Worm (Caenorhabditis elegans) whole organism, L1 larva: ENCODE results near the gene F58E2.4.

Experiments
- C16A3.4 ChIP-seq: fragments of 150-350 bp; optimal IDR thresholded peaks from 2 replicates; lab custom pipeline; 2014; ENCODE audit warnings: missing biosample characterization, missing genetic modification characterization
- C34B4.2 ChIP-seq: sonication (generic microtip); optimal IDR thresholded peaks from 2 replicates; lab custom pipeline; 2017; ENCODE audit warnings: mild to moderate bottlenecking, missing genetic modification characterization, missing compliant biosample characterization
- aha-1 ChIP-seq: fragments of 150-350 bp; optimal IDR thresholded peaks from 2 replicates; lab custom pipeline; 2014; ENCODE audit warnings: missing biosample characterization, missing genetic modification characterization
- alr-1 ChIP-seq: fragments of 200-800 bp; sonication (Bioruptor generic); optimal IDR thresholded peaks from 2 replicates; lab custom pipeline; 2018; ENCODE audit warnings: borderline replicate concordance, mild to moderate bottlenecking, missing genetic modification characterization, missing compliant biosample characterization
- ceh-8 ChIP-seq: fragments of 200-800 bp; sonication (Bioruptor generic); optimal IDR thresholded peaks from 2 replicates; lab custom pipeline; 2018; ENCODE audit warnings: mild to moderate bottlenecking, missing genetic modification characterization, moderate library complexity, missing compliant biosample characterization
- ceh-82 ChIP-seq, 3 experiments: fragments of 150-350 bp in 1 of 3; sonication (generic microtip) in 2 of 3; optimal IDR thresholded peaks; 2 replicates each; lab custom pipeline; 2014 to 2017; ENCODE audit warnings: missing biosample characterization in 3 of 3, missing genetic modification characterization in 3 of 3
- dpl-1 ChIP-seq, 3 experiments: fragments of 150-350 bp in 2 of 3; sonication (generic microtip) in 1 of 3; optimal IDR thresholded peaks; 2 replicates each; lab custom pipeline; 2014 to 2017; ENCODE audit warnings: missing biosample characterization in 3 of 3, missing genetic modification characterization in 3 of 3, missing genetic modification reagents in 3 of 3
- efl-1 ChIP-seq, 4 experiments: fragments of 150-350 bp; optimal IDR thresholded peaks in 3 of 4; peaks in 1 of 4; 1 replicate in 1 of 4; 2 replicates in 3 of 4; lab custom pipeline; 2014; ENCODE audit warnings: missing biosample characterization in 2 of 4, missing genetic modification characterization in 2 of 4, missing genetic modification reagents in 2 of 4
- egl-13 ChIP-seq: sonication (generic microtip); optimal IDR thresholded peaks from 2 replicates; lab custom pipeline; 2016; ENCODE audit warnings: missing genotype, missing genetic modification reagents, missing genetic modification characterization, missing compliant biosample characterization
- elt-3 ChIP-seq, 6 experiments: fragments of 150-350 bp in 1 of 6; sonication (generic microtip); optimal IDR thresholded peaks; 2 replicates each; lab custom pipeline; 2017 to 2018; ENCODE audit warnings: missing biosample characterization in 6 of 6, missing genetic modification characterization in 6 of 6, inconsistent platforms in 1 of 6
- hlh-17 ChIP-seq: fragments of 200-800 bp; sonication (Bioruptor generic); optimal IDR thresholded peaks from 2 replicates; lab custom pipeline; 2018; ENCODE audit warnings: missing genetic modification characterization, mild to moderate bottlenecking, missing compliant biosample characterization, moderate library complexity, borderline replicate concordance
- irx-1 ChIP-seq: sonication (generic microtip); optimal IDR thresholded peaks from 2 replicates; lab custom pipeline; 2016; ENCODE audit warnings: missing genetic modification characterization, missing compliant biosample characterization
- isw-1 ChIP-seq: fragments of 200-800 bp; sonication (Bioruptor generic); IDR thresholded peaks from 2 replicates; pipeline ENCODE4 v1.3.6; 2022; ENCODE audit warnings: missing genetic modification characterization, missing compliant biosample characterization
- mab-9 ChIP-seq: fragments of 200-800 bp; sonication (Bioruptor generic); IDR thresholded peaks from 2 replicates; pipeline ENCODE4 v1.3.6; 2022; ENCODE audit warnings: missing genetic modification reagents, missing genetic modification characterization, missing compliant biosample characterization
- mef-2 ChIP-seq: fragments of 150-350 bp; optimal IDR thresholded peaks from 2 replicates; lab custom pipeline; 2014; ENCODE audit warnings: missing biosample characterization, missing genetic modification characterization
- nhr-19 ChIP-seq: fragments of 200-800 bp; sonication (Bioruptor generic); conservative IDR thresholded peaks from 2 replicates; pipeline ENCODE4 v1.3.6; 2022; ENCODE audit warnings: missing genetic modification characterization, missing compliant biosample characterization
- nhr-20 ChIP-seq: sonication (generic microtip); optimal IDR thresholded peaks from 2 replicates; lab custom pipeline; 2016; ENCODE audit warnings: mild to moderate bottlenecking, missing genetic modification characterization, missing compliant biosample characterization
- nhr-28 ChIP-seq: fragments of 150-350 bp; optimal IDR thresholded peaks from 2 replicates; lab custom pipeline; 2014; ENCODE audit warnings: missing biosample characterization, missing genetic modification characterization
- nhr-47 ChIP-seq: sonication (generic microtip); optimal IDR thresholded peaks from 2 replicates; lab custom pipeline; 2016; ENCODE audit warnings: mild to moderate bottlenecking, missing genetic modification characterization, moderate library complexity, missing compliant biosample characterization
- nhr-76 ChIP-seq: sonication (generic microtip); optimal IDR thresholded peaks from 2 replicates; lab custom pipeline; 2017; ENCODE audit warnings: missing biosample characterization, missing genetic modification characterization
- pax-3 ChIP-seq: fragments of 200-800 bp; sonication (Bioruptor generic); optimal IDR thresholded peaks from 2 replicates; lab custom pipeline; 2018; ENCODE audit warnings: mild to moderate bottlenecking, missing genetic modification characterization, moderate library complexity, missing compliant biosample characterization
- skn-1 ChIP-seq: fragments of 150-350 bp; optimal IDR thresholded peaks from 2 replicates; lab custom pipeline; 2014; ENCODE audit warnings: missing biosample characterization, missing genetic modification characterization
- snu-23 ChIP-seq: sonication (generic microtip); optimal IDR thresholded peaks from 2 replicates; lab custom pipeline; 2016; ENCODE audit warnings: missing genetic modification characterization, missing compliant biosample characterization
- swsn-7 ChIP-seq: sonication (generic microtip); optimal IDR thresholded peaks from 2 replicates; lab custom pipeline; 2016; ENCODE audit warnings: missing genetic modification characterization, missing compliant biosample characterization
- tlp-1 ChIP-seq: fragments of 150-350 bp; optimal IDR thresholded peaks from 2 replicates; lab custom pipeline; 2014; ENCODE audit warnings: missing biosample characterization, missing genetic modification characterization
- unc-130 ChIP-seq: fragments of 150-350 bp; optimal IDR thresholded peaks from 2 replicates; lab custom pipeline; 2017; ENCODE audit warnings: missing biosample characterization, missing genetic modification characterization, inconsistent platforms
- unc-30 ChIP-seq: sonication (generic microtip); optimal IDR thresholded peaks from 2 replicates; lab custom pipeline; 2017; ENCODE audit warnings: missing biosample characterization, missing genetic modification characterization
- unc-62 ChIP-seq: fragments of 150-350 bp; optimal IDR thresholded peaks from 2 replicates; lab custom pipeline; 2014; ENCODE audit warnings: missing biosample characterization, missing genetic modification reagents, missing genetic modification characterization
- unc-86 ChIP-seq: sonication (generic microtip); optimal IDR thresholded peaks from 2 replicates; lab custom pipeline; 2016; ENCODE audit warnings: missing genetic modification characterization, missing compliant biosample characterization
- unc-98 ChIP-seq: fragments of 200-800 bp; sonication (Bioruptor generic); IDR thresholded peaks from 2 replicates; pipeline ENCODE4 v1.3.6; 2022; ENCODE audit warnings: missing genetic modification characterization, missing compliant biosample characterization
- vab-15 ChIP-seq: sonication (generic microtip); optimal IDR thresholded peaks from 2 replicates; lab custom pipeline; 2017; ENCODE audit warnings: missing genotype, mild to moderate bottlenecking, missing genetic modification characterization, missing compliant biosample characterization
- xbp-1 ChIP-seq: sonication (generic microtip); optimal IDR thresholded peaks from 2 replicates; lab custom pipeline; 2016; ENCODE audit warnings: missing genetic modification characterization, missing compliant biosample characterization

The F58E2.4 gene

ce11 chrIV:3501981-3502736, 39.0 kb downstream of the F58E2.4 start:
- no peak for TF ChIP-seq unc-98 (GFP tag; lab: Robert Waterston, UW)
- no peak for TF ChIP-seq unc-130 (tag; lab: Kevin White, UChicago)

ce11 chrIV:3504144-3504543, 41.0 kb downstream of the F58E2.4 start, which contains the start of gene srz-83:
Gene srz-83 (plus strand): TSS chrIV:3504444.
- no peak for TF ChIP-seq mab-9 (GFP tag; lab: Robert Waterston, UW)
- TF ChIP-seq C34B4.2: no peak
- TF ChIP-seq unc-30 (tag; lab: Kevin White, UChicago): no peak
- no peak for TF ChIP-seq irx-1 (tag; lab: Kevin White, UChicago)
- no peak for TF ChIP-seq nhr-20 (tag; lab: Kevin White, UChicago)
- TF ChIP-seq isw-1 (GFP tag; lab: Robert Waterston, UW): no peak
- no peak for TF ChIP-seq snu-23 (GFP tag; lab: Kevin White, UChicago)

ce11 chrIV:3505940-3506339, 42.8 kb downstream of the F58E2.4 start:
- TF ChIP-seq efl-1 (optimal IDR thresholded peaks at IDR 0.05; lab: Kevin White, UChicago) (peak in 1 of 2 experiments; percentile 11), efl-1 (GFP tag; optimal IDR thresholded peaks at IDR 0.05 in 1 of 2; lab: Kevin White, UChicago) (peak in 1 of 2 experiments; percentile 61), unc-86 (tag; lab: Kevin White, UChicago) (no peak), mab-9 (GFP tag; lab: Robert Waterston, UW) (no peak), aha-1 (tag; lab: Kevin White, UChicago) (no peak), ceh-82 (tag; optimal IDR thresholded peaks at IDR 0.05; lab: Kevin White, UChicago) (no peak), tlp-1 (tag; lab: Kevin White, UChicago) (no peak), nhr-76 (tag; lab: Kevin White, UChicago) (no peak), egl-13 (tag; lab: Kevin White, UChicago) (no peak), unc-98 (GFP tag; lab: Robert Waterston, UW) (no peak), nhr-19 (GFP tag; lab: Robert Waterston, UW) (0 out of 2 replicates have a peak, but pooled peaks have one; percentile 20)

ce11 chrIV:3509477-3510063, 46.4 kb downstream of the F58E2.4 start, which contains the start of gene ced-10:
Gene ced-10 (minus strand): TSS chrIV:3509527.
- TF ChIP-seq efl-1 (optimal IDR thresholded peaks at IDR 0.05; lab: Kevin White, UChicago) (peak in 1 of 2 experiments; percentile 3), efl-1 (GFP tag; optimal IDR thresholded peaks at IDR 0.05 in 1 of 2; lab: Kevin White, UChicago) (peak; percentile 21 to 93), dpl-1 (GFP tag; optimal IDR thresholded peaks at IDR 0.05; lab: Kevin White, UChicago) (peak in 2 of 3 experiments; percentile 1 to 10), hlh-17 (GFP tag; lab: Kevin White, UChicago) (no peak)

ce11 chrIV:3514467-3514866, 51.3 kb downstream of the F58E2.4 start, which contains the start of gene tsg-101:
Gene tsg-101 (minus strand): TSS chrIV:3514567.
- TF ChIP-seq alr-1 (tag; lab: Kevin White, UChicago) (no peak), swsn-7 (tag; lab: Kevin White, UChicago) (no peak), nhr-28 (tag; lab: Kevin White, UChicago) (no peak), unc-30 (tag; lab: Kevin White, UChicago) (no peak), C34B4.2 (no peak), skn-1 (tag; lab: Kevin White, UChicago) (no peak), unc-98 (GFP tag; lab: Robert Waterston, UW) (no peak), pax-3 (tag; lab: Kevin White, UChicago) (no peak), irx-1 (tag; lab: Kevin White, UChicago) (no peak), vab-15 (tag; lab: Kevin White, UChicago) (no peak), C16A3.4 (no peak), mef-2 (tag; lab: Kevin White, UChicago) (no peak), nhr-47 (tag; lab: Kevin White, UChicago) (no peak), unc-62 (GFP tag; lab: Kevin White, UChicago) (no peak), xbp-1 (tag; lab: Kevin White, UChicago) (no peak), isw-1 (GFP tag; lab: Robert Waterston, UW) (no peak), elt-3 (tag; optimal IDR thresholded peaks at IDR 0.05; lab: Kevin White, UChicago) (no peak), ceh-8 (no peak)
- TF ChIP-seq, all 84 proteins: peak for 0
